Fruit fly (Drosophila melanogaster): Measurements from ENCODE around the gene Tmem43.

Tmem43 gene

dm6 chr3L:7869715-7870387, 45.1 kb downstream of the Tmem43 start (continued):
- TF ChIP-seq Dek (tag; optimal IDR thresholded peaks at IDR 0.05), result no peak
- TF ChIP-seq nom (GFP tag; optimal IDR thresholded peaks at IDR 0.05), result peak; percentile 50
- peak; percentile 44 for TF ChIP-seq CG9437 (GFP tag; optimal IDR thresholded peaks at IDR 0.05)
- no peak for TF ChIP-seq D (optimal IDR thresholded peaks at IDR 0.05)
- TF ChIP-seq D (GFP tag; optimal IDR thresholded peaks at IDR 0.05), result peak; percentile 34
- TF ChIP-seq HLH3B (GFP tag; IDR thresholded peaks at IDR 0.05), result peak; percentile 19; the same call in 1 of the 2 replicates
- TF ChIP-seq CG1602 (GFP tag; optimal IDR thresholded peaks at IDR 0.05), result peak; percentile 11
- peak; percentile 52 for TF ChIP-seq phol (tag; optimal IDR thresholded peaks at IDR 0.05)
- TF ChIP-seq dati (GFP tag; IDR thresholded peaks at IDR 0.05), result no peak
- no peak for TF ChIP-seq hkb (optimal IDR thresholded peaks at IDR 0.05)
- peak; percentile 41; the same call in 1 of the 2 replicates for TF ChIP-seq hkb (GFP tag; IDR thresholded peaks at IDR 0.05)
- TF ChIP-seq CG4360 (GFP tag; IDR thresholded peaks at IDR 0.05), result peak; percentile 79
- TF ChIP-seq CG10979 (tag; optimal IDR thresholded peaks at IDR 0.05), result peak; percentile 48
- no peak for TF ChIP-seq Mad (GFP tag; optimal IDR thresholded peaks at IDR 0.05)
- TF ChIP-seq CG3407 (GFP tag; optimal IDR thresholded peaks at IDR 0.05), result peak; percentile 18
- 0 out of 2 replicates have a peak, but pooled peaks have one; percentile 20 for TF ChIP-seq CG14014 (GFP tag; IDR thresholded peaks at IDR 0.05)
- no peak for TF ChIP-seq CG4617 (GFP tag; optimal IDR thresholded peaks at IDR 0.05; ENCODE audit: borderline replicate concordance)
- TF ChIP-seq Fer2 (tag; optimal IDR thresholded peaks at IDR 0.05), result no peak
- peak; percentile 50 for TF ChIP-seq CG15269 (tag; optimal IDR thresholded peaks at IDR 0.05)
- TF ChIP-seq wor (GFP tag; IDR thresholded peaks at IDR 0.05), result peak; percentile 41; the same call in 1 of the 2 replicates
- TF ChIP-seq slbo (GFP tag; IDR thresholded peaks at IDR 0.05), result peak; percentile 33; the same call in 1 of the 2 replicates
- TF ChIP-seq CG32767 (GFP tag; IDR thresholded peaks at IDR 0.05), result peak; percentile 62; the same call in 1 of the 2 replicates
- TF ChIP-seq CG14710 (tag; optimal IDR thresholded peaks at IDR 0.05), result peak; percentile 22
- TF ChIP-seq D19A (tag; optimal IDR thresholded peaks at IDR 0.05), result peak; percentile 21
- peak; percentile 60 for TF ChIP-seq crol (GFP tag; IDR thresholded peaks at IDR 0.05)
- no peak for TF ChIP-seq sc (optimal IDR thresholded peaks at IDR 0.05)
- peak; percentile 31 for TF ChIP-seq sc (GFP tag; optimal IDR thresholded peaks at IDR 0.05)
- TF ChIP-seq Xrp1 (GFP tag; IDR thresholded peaks at IDR 0.05), result peak; percentile 32; the same call in 1 of the 2 replicates
- peak; percentile 68 for TF ChIP-seq CG2678 (tag; optimal IDR thresholded peaks at IDR 0.05)
- no peak for TF ChIP-seq Spps (tag; optimal IDR thresholded peaks at IDR 0.05)
- TF ChIP-seq Xbp1 (GFP tag; optimal IDR thresholded peaks at IDR 0.05), result peak; percentile 25
- peak; percentile 17 for TF ChIP-seq Chrac-16 (GFP tag; optimal IDR thresholded peaks at IDR 0.05)
- TF ChIP-seq prd (optimal IDR thresholded peaks at IDR 0.05), result no peak
- TF ChIP-seq prd (GFP tag; IDR thresholded peaks at IDR 0.05), result peak; percentile 58; the same call in 2 of the 3 replicates
- TF ChIP-seq ci (GFP tag; IDR thresholded peaks at IDR 0.05), result peak; percentile 70; the same call in 1 of the 3 replicates
- TF ChIP-seq bowl (GFP tag; IDR thresholded peaks at IDR 0.05), result 0 out of 2 replicates have a peak, but pooled peaks have one; percentile 16
- peak; percentile 24 for TF ChIP-seq Nf-YB (GFP tag; optimal IDR thresholded peaks at IDR 0.05)
- TF ChIP-seq CG17186 (GFP tag; optimal IDR thresholded peaks at IDR 0.05), result no peak
- peak; percentile 15 for TF ChIP-seq CG1832 (GFP tag; optimal IDR thresholded peaks at IDR 0.05)
- peak; percentile 14 for TF ChIP-seq Nf-YC (tag; optimal IDR thresholded peaks at IDR 0.05)
- TF ChIP-seq E2f2 (GFP tag; IDR thresholded peaks at IDR 0.05), result peak; percentile 31; the same call in 1 of the 2 replicates
- peak; percentile 57 for TF ChIP-seq tgo (GFP tag; IDR thresholded peaks at IDR 0.05)
- TF ChIP-seq pan (optimal IDR thresholded peaks at IDR 0.05), result no peak
- peak in 1 of 2 experiments; percentile 36 for TF ChIP-seq pan (GFP tag; optimal IDR thresholded peaks at IDR 0.05 in 1 of 2, IDR thresholded peaks at IDR 0.05 in 1 of 2)
- no peak for TF ChIP-seq Sin3A (optimal IDR thresholded peaks at IDR 0.05)
- TF ChIP-seq CG12299 (tag; optimal IDR thresholded peaks at IDR 0.05), result no peak
- TF ChIP-seq CG8924 (tag; optimal IDR thresholded peaks at IDR 0.05), result peak; percentile 48
- peak; percentile 56 for TF ChIP-seq dysf (GFP tag; IDR thresholded peaks at IDR 0.05)
- peak; percentile 8 for TF ChIP-seq CG9817 (tag; optimal IDR thresholded peaks at IDR 0.05)
- TF ChIP-seq Hr51 (GFP tag; optimal IDR thresholded peaks at IDR 0.05), result peak in 1 of 2 experiments; percentile 55
